Fruit fly (Drosophila melanogaster) whole organism: ENCODE measurements around the gene Trs20.

Experiments
- CG8478 ChIP-seq: fragments of >200 bp; optimal IDR thresholded peaks from 2 replicates; lab custom pipeline; 2018; ENCODE audit warnings: inconsistent platforms
- Dll ChIP-seq: fragments of >200 bp; optimal IDR thresholded peaks from 2 replicates; lab custom pipeline; 2017
- EcR ChIP-seq, 2 experiments: fragments of >200 bp; optimal IDR thresholded peaks; 2 replicates each; lab custom pipeline; 2017; ENCODE audit warnings: missing biosample characterization in 2 of 2, missing genetic modification characterization in 2 of 2, missing genetic modification reagents in 2 of 2
- pan ChIP-seq: fragments of >200 bp; optimal IDR thresholded peaks from 2 replicates; lab custom pipeline; 2017
- psq ChIP-seq: fragments of >200 bp; optimal IDR thresholded peaks from 2 replicates; lab custom pipeline; 2017
- usp ChIP-seq: fragments of >200 bp; optimal IDR thresholded peaks from 2 replicates; lab custom pipeline; 2017; ENCODE audit warnings: missing biosample characterization, missing genetic modification characterization, mixed read lengths

Gene Trs20

dm6 chr3L:16132067-16132418, 611 bp upstream of the Trs20 start:
- TF ChIP-seq usp (GFP tag; lab: Kevin White, UChicago) (no peak), pan (lab: Kevin White, UChicago) (no peak), EcR (GFP tag; optimal IDR thresholded peaks at IDR 0.05; lab: Kevin White, UChicago) (no peak), psq (no peak), Dll (lab: Kevin White, UChicago) (no peak), CG8478 (lab: Kevin White, UChicago) (no peak)

dm6 chr3L:16128973-16129745, 2.3 kb downstream of the Trs20 start, which contains the start of gene SsRbeta:
SsRbeta (plus strand) TSS chr3L:16129617.
- no peak for TF ChIP-seq EcR (GFP tag; optimal IDR thresholded peaks at IDR 0.05; lab: Kevin White, UChicago)
- TF ChIP-seq usp (GFP tag; lab: Kevin White, UChicago): no peak
- no peak for TF ChIP-seq psq
- TF ChIP-seq CG8478 (lab: Kevin White, UChicago): no peak
- no peak for TF ChIP-seq pan (lab: Kevin White, UChicago)
- no peak for TF ChIP-seq Dll (lab: Kevin White, UChicago)

- TF ChIP-seq CG8478 (lab: Kevin White, UChicago) (no peak), pan (lab: Kevin White, UChicago) (no peak), EcR (GFP tag; optimal IDR thresholded peaks at IDR 0.05; lab: Kevin White, UChicago) (no peak), Dll (lab: Kevin White, UChicago) (no peak), usp (GFP tag; lab: Kevin White, UChicago) (no peak)
Measured at dm6 chr3L:16128481-16128972, 2.9 kb downstream of the Trs20 start, which contains the start of gene Pgm1. Pgm1 (minus strand) TSS chr3L:16128531.

- TF ChIP-seq psq (no peak), usp (GFP tag; lab: Kevin White, UChicago) (no peak), CG8478 (lab: Kevin White, UChicago) (no peak), EcR (GFP tag; optimal IDR thresholded peaks at IDR 0.05; lab: Kevin White, UChicago) (no peak), Dll (lab: Kevin White, UChicago) (no peak), pan (lab: Kevin White, UChicago) (no peak)
Measured at dm6 chr3L:16121791-16122190, 9.6 kb downstream of the Trs20 start, which contains the start of gene Strump. Strump (plus strand) TSS chr3L:16122002.

- TF ChIP-seq pan (lab: Kevin White, UChicago) (no peak), CG8478 (lab: Kevin White, UChicago) (no peak), psq (no peak)
Measured at dm6 chr3L:16113607-16114337, 17.7 kb downstream of the Trs20 start.

dm6 chr3L:16113003-16113606, 18.3 kb downstream of the Trs20 start, which contains the start of gene Taf4:
Taf4 (plus strand) TSS chr3L:16113212.
- no peak for TF ChIP-seq psq
- no peak for TF ChIP-seq CG8478 (lab: Kevin White, UChicago)
- TF ChIP-seq EcR (GFP tag; optimal IDR thresholded peaks at IDR 0.05; lab: Kevin White, UChicago): no peak
- TF ChIP-seq pan (lab: Kevin White, UChicago): no peak
- no peak for TF ChIP-seq usp (GFP tag; lab: Kevin White, UChicago)

- TF ChIP-seq Dll (lab: Kevin White, UChicago) (no peak), pan (lab: Kevin White, UChicago) (no peak), usp (GFP tag; lab: Kevin White, UChicago) (no peak), EcR (GFP tag; optimal IDR thresholded peaks at IDR 0.05; lab: Kevin White, UChicago) (no peak), CG8478 (lab: Kevin White, UChicago) (no peak), psq (no peak)
Measured at dm6 chr3L:16112069-16112820, 19.2 kb downstream of the Trs20 start, which contains the start of gene Zn72D. Zn72D (minus strand) TSS chr3L:16112626.

- TF ChIP-seq pan (lab: Kevin White, UChicago) (no peak), CG8478 (lab: Kevin White, UChicago) (no peak), EcR (GFP tag; optimal IDR thresholded peaks at IDR 0.05; lab: Kevin White, UChicago) (no peak), usp (GFP tag; lab: Kevin White, UChicago) (no peak), psq (no peak), Dll (lab: Kevin White, UChicago) (no peak)
Measured at dm6 chr3L:16105528-16105927, 25.9 kb downstream of the Trs20 start, which contains the start of the genes IntS9 and CG43295. IntS9 (minus strand) TSS chr3L:16105627. CG43295 (plus strand) TSS chr3L:16105852.

- TF ChIP-seq usp (GFP tag; lab: Kevin White, UChicago) (no peak), psq (no peak), Dll (lab: Kevin White, UChicago) (no peak), CG8478 (lab: Kevin White, UChicago) (no peak)
Measured at dm6 chr3L:16100059-16100458, 31.4 kb downstream of the Trs20 start, which contains the start of gene IleRS-m. IleRS-m (plus strand) TSS chr3L:16100280.

dm6 chr3L:16097393-16097884, 34.0 kb downstream of the Trs20 start, which contains the start of the genes CG13074 and ATPsynbetaL:
CG13074 (minus strand) TSS chr3L:16097493.
ATPsynbetaL (plus strand) TSS chr3L:16097834.
- TF ChIP-seq EcR (GFP tag; optimal IDR thresholded peaks at IDR 0.05; lab: Kevin White, UChicago) (no peak), Dll (lab: Kevin White, UChicago) (no peak), psq (no peak), CG8478 (lab: Kevin White, UChicago) (no peak), usp (GFP tag; lab: Kevin White, UChicago) (no peak), pan (lab: Kevin White, UChicago) (no peak)
